Worm (Caenorhabditis elegans) whole organism, L3 larva: ENCODE data around the gene F21C10.7.
A peak's percentile ranks its signal among the peaks of the same experiment; 100 is the strongest.

Source experiments
- R02D3.7 ChIP-seq: fragments of 150-350 bp; optimal IDR thresholded peaks from 2 replicates; lab custom pipeline; 2014; ENCODE audit warnings: missing biosample characterization, missing genetic modification characterization
- ZK546.5 ChIP-seq: sonication (generic microtip); optimal IDR thresholded peaks from 2 replicates; lab custom pipeline; 2017; ENCODE audit warnings: missing biosample characterization, missing genetic modification characterization
- ama-1 ChIP-seq: fragments of 150-350 bp; optimal IDR thresholded peaks from 2 replicates; lab custom pipeline; 2018
- ceh-28 ChIP-seq: fragments of 150-350 bp; optimal IDR thresholded peaks from 2 replicates; lab custom pipeline; 2014; ENCODE audit warnings: missing biosample characterization, missing genetic modification reagents, missing genetic modification characterization
- ceh-9 ChIP-seq: sonication (generic microtip); optimal IDR thresholded peaks from 2 replicates; lab custom pipeline; 2018; ENCODE audit warnings: missing biosample characterization, missing genetic modification characterization
- daf-12 ChIP-seq: fragments of 150-350 bp; optimal IDR thresholded peaks from 2 replicates; lab custom pipeline; 2014; ENCODE audit warnings: missing biosample characterization, missing genetic modification reagents, missing genetic modification characterization
- egl-5 ChIP-seq: fragments of 150-350 bp; optimal IDR thresholded peaks from 2 replicates; lab custom pipeline; 2017; ENCODE audit warnings: missing biosample characterization, missing genetic modification reagents, missing genetic modification characterization, inconsistent platforms
- elt-2 ChIP-seq: sonication (generic microtip); optimal IDR thresholded peaks from 2 replicates; lab custom pipeline; 2016; ENCODE audit warnings: missing genetic modification reagents, mild to moderate bottlenecking, missing genetic modification characterization, missing compliant biosample characterization
- elt-3 ChIP-seq, 3 experiments: fragments of 150-350 bp in 1 of 3; sonication (generic microtip) in 2 of 3; optimal IDR thresholded peaks; 2 replicates in 2 of 3; 4 replicates in 1 of 3; lab custom pipeline; 2014 to 2017; ENCODE audit warnings: missing biosample characterization in 3 of 3, missing genetic modification characterization in 3 of 3
- fkh-10 ChIP-seq: sonication (generic microtip); optimal IDR thresholded peaks from 2 replicates; lab custom pipeline; 2017; ENCODE audit warnings: missing biosample characterization, missing genetic modification reagents, missing genetic modification characterization
- fkh-2 ChIP-seq: fragments of 150-350 bp; optimal IDR thresholded peaks from 2 replicates; lab custom pipeline; 2014; ENCODE audit warnings: missing biosample characterization, missing genetic modification reagents, missing genetic modification characterization
- fos-1 ChIP-seq: fragments of 150-350 bp; optimal IDR thresholded peaks from 2 replicates; lab custom pipeline; 2014; ENCODE audit warnings: missing biosample characterization, missing genetic modification characterization
- hmg-11 ChIP-seq: sonication (generic microtip); optimal IDR thresholded peaks from 2 replicates; lab custom pipeline; 2016; ENCODE audit warnings: missing genetic modification characterization, missing compliant biosample characterization
- jun-1 ChIP-seq: fragments of 150-350 bp; optimal IDR thresholded peaks from 2 replicates; lab custom pipeline; 2014; ENCODE audit warnings: missing biosample characterization, missing genetic modification reagents, missing genetic modification characterization
- mdl-1 ChIP-seq: fragments of 150-350 bp; optimal IDR thresholded peaks from 2 replicates; lab custom pipeline; 2014; ENCODE audit warnings: missing biosample characterization, missing genetic modification characterization
- mml-1 ChIP-seq: fragments of 150-350 bp; sonication (generic microtip); optimal IDR thresholded peaks from 3 replicates; lab custom pipeline; 2014; ENCODE audit warnings: missing biosample characterization, missing genetic modification characterization
- nfya-1 ChIP-seq: sonication (generic microtip); optimal IDR thresholded peaks from 2 replicates; lab custom pipeline; 2017; ENCODE audit warnings: missing genetic modification characterization, mild to moderate bottlenecking, missing compliant biosample characterization, antibody characterized with exemption, moderate library complexity; ENCODE audit not compliant: insufficient read depth
- nhr-11 ChIP-seq: fragments of 150-350 bp; optimal IDR thresholded peaks from 2 replicates; lab custom pipeline; 2014; ENCODE audit warnings: missing biosample characterization, missing genetic modification characterization
- nhr-23 ChIP-seq: fragments of 150-350 bp; optimal IDR thresholded peaks from 2 replicates; lab custom pipeline; 2014; ENCODE audit warnings: missing biosample characterization, missing genetic modification reagents, missing genetic modification characterization
- nhr-237 ChIP-seq: fragments of 150-350 bp; optimal IDR thresholded peaks from 2 replicates; lab custom pipeline; 2014; ENCODE audit warnings: missing biosample characterization, missing genetic modification characterization
- nhr-25 ChIP-seq: sonication (generic microtip); optimal IDR thresholded peaks from 2 replicates; lab custom pipeline; 2017; ENCODE audit warnings: missing biosample characterization, missing genetic modification characterization
- nhr-43 ChIP-seq: sonication (generic microtip); optimal IDR thresholded peaks from 2 replicates; lab custom pipeline; 2016; ENCODE audit warnings: mild to moderate bottlenecking, missing genetic modification characterization, missing compliant biosample characterization; ENCODE audit not compliant: poor library complexity, severe bottlenecking
- nhr-67 ChIP-seq: fragments of 150-350 bp; optimal IDR thresholded peaks from 2 replicates; lab custom pipeline; 2014; ENCODE audit warnings: missing biosample characterization, missing genetic modification characterization
- nhr-77 ChIP-seq: fragments of 150-350 bp; optimal IDR thresholded peaks from 2 replicates; lab custom pipeline; 2014; ENCODE audit warnings: missing biosample characterization, missing genetic modification characterization
- pha-4 ChIP-seq: fragments of 150-350 bp; optimal IDR thresholded peaks from 2 replicates; lab custom pipeline; 2014; ENCODE audit warnings: missing biosample characterization, missing genetic modification reagents, missing genetic modification characterization
- pqm-1 ChIP-seq: fragments of 150-350 bp; optimal IDR thresholded peaks from 2 replicates; lab custom pipeline; 2017; ENCODE audit warnings: missing biosample characterization, missing genetic modification characterization, inconsistent platforms
- sea-2 ChIP-seq: fragments of 150-350 bp; sonication (generic microtip); optimal IDR thresholded peaks from 4 replicates; lab custom pipeline; 2014; ENCODE audit warnings: missing biosample characterization, missing genetic modification reagents, missing genetic modification characterization
- skn-1 ChIP-seq: fragments of 150-350 bp; optimal IDR thresholded peaks from 2 replicates; lab custom pipeline; 2014; ENCODE audit warnings: missing biosample characterization, missing genetic modification characterization
- tbx-2 ChIP-seq: sonication (generic microtip); optimal IDR thresholded peaks from 2 replicates; lab custom pipeline; 2016; ENCODE audit warnings: mild to moderate bottlenecking, missing genetic modification characterization, missing compliant biosample characterization
- unc-39 ChIP-seq: sonication (generic microtip); optimal IDR thresholded peaks from 4 replicates; lab custom pipeline; 2017; ENCODE audit warnings: missing biosample characterization, missing genetic modification characterization
- unc-62 ChIP-seq: fragments of 150-350 bp; sonication (generic microtip); optimal IDR thresholded peaks from 4 replicates; lab custom pipeline; 2014; ENCODE audit warnings: missing biosample characterization, missing genetic modification reagents, missing genetic modification characterization
- zag-1 ChIP-seq: fragments of 150-350 bp; optimal IDR thresholded peaks from 2 replicates; lab custom pipeline; 2014; ENCODE audit warnings: missing biosample characterization, missing genetic modification characterization
- ztf-11 ChIP-seq: fragments of 150-350 bp; optimal IDR thresholded peaks from 2 replicates; lab custom pipeline; 2014; ENCODE audit warnings: missing biosample characterization, missing genetic modification characterization

The F21C10.7 gene

DNA sequence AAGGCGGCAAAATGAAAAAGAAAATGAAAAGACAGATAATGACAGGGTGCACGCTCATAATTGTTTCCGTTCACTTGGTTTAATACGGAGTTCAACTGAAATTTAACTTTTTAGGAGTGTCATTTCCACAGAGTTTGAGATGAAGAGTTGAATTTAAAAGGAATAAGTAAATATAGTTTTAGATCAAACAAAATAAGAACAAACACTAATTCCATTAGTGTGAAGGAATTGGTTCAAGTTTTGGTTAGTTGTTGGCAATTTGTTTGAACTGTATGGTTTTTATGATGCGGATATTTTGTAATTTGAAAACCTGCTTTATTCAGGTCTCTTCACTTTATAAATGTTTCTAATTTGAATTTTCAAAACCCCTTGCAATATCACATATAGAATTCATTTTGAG, 44.1 kb downstream of the F21C10.7 start, which contains the start of gene B0222.15:
Gene B0222.15 (minus strand): TSS at position 101 of the 400 bp plus-strand sequence.
- TF ChIP-seq elt-2 (no peak), skn-1 (tag; lab: Kevin White, UChicago) (no peak), ama-1 (lab: Kevin White, UChicago) (no peak)

- TF ChIP-seq pqm-1 = no peak
- TF ChIP-seq fkh-10 (GFP tag; lab: Kevin White, UChicago) = peak; percentile 96
- no peak for TF ChIP-seq ceh-28 (tag; lab: Kevin White, UChicago)
- TF ChIP-seq zag-1 (tag; lab: Kevin White, UChicago) = no peak
Observed at ce11 chrV:9157597-9157996, 45.0 kb downstream of the F21C10.7 start.

- TF ChIP-seq nhr-25 (tag; lab: Kevin White, UChicago) (peak; percentile 88), ama-1 (lab: Kevin White, UChicago) (peak; percentile 68), nfya-1 (tag; lab: Kevin White, UChicago) (peak; percentile 34)
Observed at ce11 chrV:9159146-9159717, 46.7 kb downstream of the F21C10.7 start.

DNA sequence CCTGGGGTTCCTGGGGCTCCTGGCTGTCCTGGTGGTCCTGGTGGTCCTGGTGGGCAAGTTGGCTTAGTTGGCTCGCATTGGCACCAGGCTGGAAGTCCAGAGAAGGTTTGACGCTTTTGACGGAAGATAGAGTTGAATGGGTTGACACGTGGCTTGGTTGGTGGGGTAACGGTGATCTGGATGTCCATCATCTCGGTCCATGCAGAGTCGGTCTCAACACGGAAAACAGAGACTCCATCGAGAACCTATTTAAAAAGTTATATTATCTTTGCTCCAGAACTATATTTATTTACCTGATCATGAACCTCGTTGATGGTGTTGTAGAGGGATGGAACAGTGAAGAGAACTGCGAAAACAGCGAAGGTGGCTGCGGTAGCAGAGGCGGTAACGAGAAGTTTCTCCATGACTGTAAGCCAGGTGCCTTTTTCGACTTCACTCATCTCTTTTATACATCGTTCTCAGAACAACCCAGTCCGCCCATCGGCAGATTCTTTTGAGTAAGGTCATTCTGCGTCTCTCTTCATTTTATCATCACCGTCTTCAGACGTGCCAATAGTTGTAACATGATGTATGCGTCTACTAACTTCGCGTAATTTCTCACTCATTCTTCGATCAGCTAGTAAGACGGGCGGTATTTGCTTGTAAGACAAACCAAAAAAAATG, 47.8 kb downstream of the F21C10.7 start, which contains the start of gene col-144:
Gene col-144 (minus strand): TSS at position 419 of the 663 bp plus-strand sequence.
- TF ChIP-seq hmg-11 (no peak), nhr-67 (tag; lab: Kevin White, UChicago) (no peak), daf-12 (tag; lab: Kevin White, UChicago) (no peak), egl-5 (no peak), jun-1 (no peak), nhr-77 (tag; lab: Kevin White, UChicago) (no peak), mml-1 (no peak), mdl-1 (tag; lab: Kevin White, UChicago) (no peak), unc-62 (no peak), pha-4 (tag; lab: Kevin White, UChicago) (no peak), nhr-11 (no peak), ztf-11 (tag; lab: Kevin White, UChicago) (no peak), fkh-10 (GFP tag; lab: Kevin White, UChicago) (no peak), nfya-1 (tag; lab: Kevin White, UChicago) (peak; percentile 17), nhr-25 (tag; lab: Kevin White, UChicago) (peak; percentile 70), elt-3 (tag; optimal IDR thresholded peaks at IDR 0.05; lab: Kevin White, UChicago) (peak in 1 of 3 experiments; percentile 12), sea-2 (GFP tag; lab: Kevin White, UChicago) (no peak), nhr-43 (tag; lab: Kevin White, UChicago) (peak; percentile 57), ama-1 (lab: Kevin White, UChicago) (peak; percentile 73), pqm-1 (no peak), ZK546.5 (tag; lab: Kevin White, UChicago) (no peak), fkh-2 (no peak), skn-1 (tag; lab: Kevin White, UChicago) (no peak)

DNA sequence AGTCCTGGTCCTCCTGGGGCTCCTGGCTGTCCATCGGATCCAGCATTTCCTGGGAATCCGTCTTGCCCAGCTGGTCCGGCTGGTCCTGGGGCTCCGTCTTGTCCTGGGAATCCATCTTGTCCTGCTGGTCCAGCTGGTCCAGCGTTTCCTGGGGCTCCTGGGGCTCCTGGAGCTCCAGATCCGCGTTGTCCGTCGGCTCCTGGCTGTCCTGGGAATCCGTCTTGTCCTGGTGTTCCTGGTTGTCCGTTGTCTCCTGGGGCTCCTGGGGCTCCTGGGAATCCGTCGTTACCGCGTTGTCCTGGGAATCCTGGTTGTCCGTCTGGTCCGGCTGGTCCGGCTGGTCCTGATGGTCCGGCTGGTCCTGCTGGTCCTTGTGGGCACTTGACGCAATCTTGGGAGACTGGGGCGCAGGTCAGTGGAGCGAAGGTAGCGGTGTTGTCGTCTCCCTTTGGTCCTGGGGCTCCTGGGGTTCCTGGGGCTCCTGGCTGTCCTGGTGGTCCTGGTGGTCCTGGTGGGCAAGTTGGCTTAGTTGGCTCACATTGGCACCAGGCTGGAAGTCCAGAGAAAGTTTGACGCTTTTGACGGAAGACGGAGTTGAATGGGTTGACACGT, 49.7 kb downstream of the F21C10.7 start:
- TF ChIP-seq nhr-23 = no peak
- no peak for TF ChIP-seq nfya-1 (tag; lab: Kevin White, UChicago)
- no peak for TF ChIP-seq jun-1
- no peak for TF ChIP-seq R02D3.7 (tag; lab: Kevin White, UChicago)
- no peak for TF ChIP-seq nhr-11
- no peak for TF ChIP-seq nhr-43 (tag; lab: Kevin White, UChicago)
- no peak for TF ChIP-seq ceh-9 (tag; lab: Kevin White, UChicago)
- TF ChIP-seq tbx-2 = no peak
- TF ChIP-seq fkh-2 = no peak
- no peak for TF ChIP-seq pha-4 (tag; lab: Kevin White, UChicago)
- no peak for TF ChIP-seq unc-39
- no peak for TF ChIP-seq ZK546.5 (tag; lab: Kevin White, UChicago)
- TF ChIP-seq daf-12 (tag; lab: Kevin White, UChicago) = no peak
- TF ChIP-seq fos-1 (tag; lab: Kevin White, UChicago) = no peak
- no peak for TF ChIP-seq nhr-237 (tag; lab: Kevin White, UChicago)
